Worm (Caenorhabditis elegans) whole organism, L1 larva: ENCODE data around the gene cla-1.
A peak's percentile ranks its signal among the peaks of the same experiment; 100 is the strongest.

Source experiments
- C16A3.4 ChIP-seq: fragments of 150-350 bp; optimal IDR thresholded peaks from 2 replicates; lab custom pipeline; 2014; ENCODE audit warnings: missing biosample characterization, missing genetic modification characterization
- blmp-1 ChIP-seq: fragments of 150-350 bp; optimal IDR thresholded peaks from 2 replicates; lab custom pipeline; 2014; ENCODE audit warnings: missing biosample characterization, missing genetic modification characterization
- ceh-82 ChIP-seq, 3 experiments: fragments of 150-350 bp in 1 of 3; sonication (generic microtip) in 2 of 3; optimal IDR thresholded peaks; 2 replicates each; lab custom pipeline; 2014 to 2017; ENCODE audit warnings: missing biosample characterization in 3 of 3, missing genetic modification characterization in 3 of 3
- elt-3 ChIP-seq, 6 experiments: fragments of 150-350 bp in 1 of 6; sonication (generic microtip); optimal IDR thresholded peaks; 2 replicates each; lab custom pipeline; 2017 to 2018; ENCODE audit warnings: missing biosample characterization in 6 of 6, missing genetic modification characterization in 6 of 6, inconsistent platforms in 1 of 6
- lin-39 ChIP-seq: fragments of 150-350 bp; optimal IDR thresholded peaks from 2 replicates; lab custom pipeline; 2014; ENCODE audit warnings: missing biosample characterization, missing genetic modification reagents, missing genetic modification characterization
- nhr-76 ChIP-seq: sonication (generic microtip); optimal IDR thresholded peaks from 2 replicates; lab custom pipeline; 2017; ENCODE audit warnings: missing biosample characterization, missing genetic modification characterization
- pqm-1 ChIP-seq: sonication (generic microtip); optimal IDR thresholded peaks from 3 replicates; lab custom pipeline; 2017; ENCODE audit warnings: missing biosample characterization, missing genetic modification characterization
- vab-15 ChIP-seq: sonication (generic microtip); optimal IDR thresholded peaks from 2 replicates; lab custom pipeline; 2017; ENCODE audit warnings: missing genotype, mild to moderate bottlenecking, missing genetic modification characterization, missing compliant biosample characterization

DNA sequence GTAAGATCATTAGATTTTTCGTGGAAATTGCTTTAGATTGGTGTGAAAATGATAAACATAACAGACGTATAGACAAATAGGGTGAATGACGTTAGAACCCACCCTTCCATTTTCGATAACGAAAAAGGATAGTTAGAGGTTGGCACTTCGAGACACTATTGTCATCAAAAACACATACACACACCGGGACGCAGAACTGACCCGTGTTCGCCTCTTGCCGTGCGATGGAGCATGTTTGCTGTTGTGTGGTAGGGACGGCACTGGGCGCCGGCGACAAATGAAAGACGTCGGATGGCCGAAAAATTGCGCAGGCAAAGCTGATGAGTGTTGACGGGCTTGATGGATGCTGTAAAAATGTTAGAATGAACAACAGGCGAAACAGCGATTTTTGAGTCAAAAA lies 38.9 kb upstream of the cla-1 start:
- TF ChIP-seq pqm-1 (tag; lab: Kevin White, UChicago) (no peak), ceh-82 (tag; optimal IDR thresholded peaks at IDR 0.05; lab: Kevin White, UChicago) (peak in 1 of 3 experiments; percentile 36), vab-15 (tag; lab: Kevin White, UChicago) (no peak), C16A3.4 (tag; lab: Kevin White, UChicago) (peak; percentile 47), blmp-1 (tag; lab: Kevin White, UChicago) (no peak), nhr-76 (tag; lab: Kevin White, UChicago) (no peak), lin-39 (no peak), elt-3 (tag; optimal IDR thresholded peaks at IDR 0.05; lab: Kevin White, UChicago) (no peak)
